Worm (Caenorhabditis elegans) whole organism, L4/young adult: ENCODE measurements around the gene F54C8.6.

Experiments used
- W03F9.2 ChIP-seq: fragments of 150-350 bp; optimal IDR thresholded peaks from 2 replicates; lab custom pipeline; 2014; ENCODE audit warnings: missing biosample characterization, missing genetic modification characterization
- dao-5 ChIP-seq: sonication (generic microtip); optimal IDR thresholded peaks from 2 replicates; lab custom pipeline; 2016; ENCODE audit warnings: missing genotype, missing genetic modification characterization, moderate library complexity, missing compliant biosample characterization
- him-1 ChIP-seq: sonication (generic microtip); optimal IDR thresholded peaks from 2 replicates; lab custom pipeline; 2016; ENCODE audit warnings: missing genotype, missing genetic modification reagents, missing genetic modification characterization, missing compliant biosample characterization

DNA sequence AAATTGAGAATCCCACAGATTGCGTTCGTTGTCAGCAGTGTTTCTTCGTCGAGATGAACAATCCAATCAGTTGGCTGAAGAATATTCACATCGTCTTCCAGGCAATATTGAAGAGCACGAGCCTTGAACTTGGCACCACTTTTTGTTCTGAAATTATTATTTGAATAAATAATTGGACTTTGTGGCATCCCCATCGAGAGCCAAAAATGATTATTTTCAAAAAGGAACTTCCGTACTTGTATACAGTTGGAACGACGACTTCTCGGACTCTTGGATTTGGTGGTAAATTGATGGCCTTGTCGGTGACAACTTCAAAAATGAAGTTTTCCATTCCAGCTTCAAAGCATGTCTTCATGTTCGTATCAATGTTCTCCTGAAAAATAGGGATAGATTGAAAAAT is 22.3 kb upstream of the F54C8.6 start:
- TF ChIP-seq him-1 (tag; lab: Kevin White, UChicago) (no peak), W03F9.2 (tag; lab: Kevin White, UChicago) (no peak), dao-5 (no peak)
